Fruit fly (Drosophila melanogaster) whole organism: Measurements from ENCODE around the gene Acp62F.

Experiments used
- EcR ChIP-seq, 2 experiments: fragments of >200 bp; optimal IDR thresholded peaks; 2 replicates each; lab custom pipeline; 2017; ENCODE audit warnings: missing biosample characterization in 2 of 2, missing genetic modification characterization in 2 of 2, missing genetic modification reagents in 2 of 2
- pan ChIP-seq: fragments of >200 bp; optimal IDR thresholded peaks from 2 replicates; lab custom pipeline; 2017
- psq ChIP-seq: fragments of >200 bp; optimal IDR thresholded peaks from 2 replicates; lab custom pipeline; 2017
- usp ChIP-seq: fragments of >200 bp; optimal IDR thresholded peaks from 2 replicates; lab custom pipeline; 2017; ENCODE audit warnings: missing biosample characterization, missing genetic modification characterization, mixed read lengths

- TF ChIP-seq usp (GFP tag; lab: Kevin White, UChicago) (no peak), pan (lab: Kevin White, UChicago) (peak; percentile 87), psq (lab: Kevin White, UChicago) (no peak), EcR (GFP tag; optimal IDR thresholded peaks at IDR 0.05; lab: Kevin White, UChicago) (no peak)
Observed at dm6 chr3L:2773968-2774461, 34.5 kb downstream of the Acp62F start, which contains the start of the genes CG12093 and Atg2.
